Fruit fly (Drosophila melanogaster) whole organism, pupa: ENCODE measurements around the gene CG12730.

Experiments used
- CG10348 ChIP-seq: fragments of 200-800 bp; sonication (Bioruptor generic); IDR thresholded peaks from 2 replicates; pipeline ENCODE4 v1.3.6; 2022; ENCODE audit warnings: missing biosample characterization, missing genetic modification characterization
- CG12605 ChIP-seq: fragments of 200-800 bp; sonication (Bioruptor generic); IDR thresholded peaks from 2 replicates; pipeline ENCODE4 v1.3.6; 2022; ENCODE audit warnings: missing biosample characterization, missing genetic modification characterization
- CG13204 ChIP-seq: fragments of 200-800 bp; sonication (Bioruptor generic); optimal IDR thresholded peaks from 2 replicates; lab custom pipeline; 2018; ENCODE audit warnings: missing biosample characterization, mild to moderate bottlenecking, missing genetic modification characterization, moderate library complexity
- CG14655 ChIP-seq: fragments of 200-800 bp; sonication (Bioruptor generic); optimal IDR thresholded peaks from 3 replicates; lab custom pipeline; 2017; ENCODE audit warnings: mild to moderate bottlenecking, missing biosample characterization, missing genetic modification reagents, missing genetic modification characterization
- CG15710 ChIP-seq: fragments of 200-800 bp; sonication (Bioruptor generic); optimal IDR thresholded peaks from 2 replicates; lab custom pipeline; 2018; ENCODE audit warnings: missing biosample characterization, mild to moderate bottlenecking, missing genetic modification characterization, moderate library complexity
- CG17806 ChIP-seq: fragments of 200-800 bp; sonication (Bioruptor generic); optimal IDR thresholded peaks from 2 replicates; lab custom pipeline; 2018; ENCODE audit warnings: missing biosample characterization, mild to moderate bottlenecking, missing genetic modification characterization, moderate library complexity
- CG32121 ChIP-seq: fragments of 200-800 bp; sonication (Bioruptor generic); IDR thresholded peaks from 2 replicates; pipeline ENCODE4 v1.3.6; 2022; ENCODE audit warnings: missing biosample characterization, missing genetic modification characterization
- CG4496 ChIP-seq: fragments of 200-800 bp; sonication (Bioruptor generic); IDR thresholded peaks from 3 replicates; pipeline ENCODE4 v1.3.6; 2022; ENCODE audit warnings: missing biosample characterization, missing genetic modification characterization
- CG8301 ChIP-seq: fragments of 200-800 bp; sonication (Bioruptor generic); optimal IDR thresholded peaks from 2 replicates; lab custom pipeline; 2018; ENCODE audit warnings: missing biosample characterization, mild to moderate bottlenecking, missing genetic modification characterization
- CG9948 ChIP-seq: fragments of 200-800 bp; sonication (Bioruptor generic); optimal IDR thresholded peaks from 2 replicates; lab custom pipeline; 2018; ENCODE audit warnings: missing biosample characterization, mild to moderate bottlenecking, missing genetic modification characterization, moderate library complexity
- EcR ChIP-seq: fragments of 200-800 bp; sonication (Bioruptor generic); optimal IDR thresholded peaks from 3 replicates; lab custom pipeline; 2019; ENCODE audit warnings: missing biosample characterization, missing genetic modification characterization, mild to moderate bottlenecking, moderate library complexity, missing genetic modification reagents
- Ets98B ChIP-seq: fragments of 200-800 bp; sonication (Bioruptor generic); IDR thresholded peaks from 2 replicates; pipeline ENCODE4 v1.3.6; 2022; ENCODE audit warnings: missing biosample characterization, missing genetic modification characterization
- Pif1A ChIP-seq: fragments of 200-800 bp; sonication (Bioruptor generic); optimal IDR thresholded peaks from 3 replicates; lab custom pipeline; 2016; ENCODE audit warnings: missing biosample characterization, missing genetic modification characterization
- Snoo ChIP-seq: fragments of 200-800 bp; sonication (Bioruptor generic); optimal IDR thresholded peaks from 3 replicates; lab custom pipeline; 2017; ENCODE audit warnings: missing biosample characterization, mild to moderate bottlenecking, missing genetic modification characterization, inconsistent platforms
- fd96Ca ChIP-seq: fragments of 200-800 bp; sonication (Bioruptor generic); IDR thresholded peaks from 3 replicates; pipeline ENCODE4 v1.3.6; 2022; ENCODE audit warnings: missing biosample characterization, missing genetic modification characterization
- gl ChIP-seq: fragments of 200-800 bp; sonication (Bioruptor generic); optimal IDR thresholded peaks from 2 replicates; lab custom pipeline; 2018; ENCODE audit warnings: missing biosample characterization, mild to moderate bottlenecking, missing genetic modification characterization
- rn ChIP-seq: fragments of 200-800 bp; sonication (Bioruptor generic); IDR thresholded peaks from 2 replicates; pipeline ENCODE4 v1.3.6; 2022; ENCODE audit warnings: missing biosample characterization, missing genetic modification characterization

The CG12730 gene

DNA sequence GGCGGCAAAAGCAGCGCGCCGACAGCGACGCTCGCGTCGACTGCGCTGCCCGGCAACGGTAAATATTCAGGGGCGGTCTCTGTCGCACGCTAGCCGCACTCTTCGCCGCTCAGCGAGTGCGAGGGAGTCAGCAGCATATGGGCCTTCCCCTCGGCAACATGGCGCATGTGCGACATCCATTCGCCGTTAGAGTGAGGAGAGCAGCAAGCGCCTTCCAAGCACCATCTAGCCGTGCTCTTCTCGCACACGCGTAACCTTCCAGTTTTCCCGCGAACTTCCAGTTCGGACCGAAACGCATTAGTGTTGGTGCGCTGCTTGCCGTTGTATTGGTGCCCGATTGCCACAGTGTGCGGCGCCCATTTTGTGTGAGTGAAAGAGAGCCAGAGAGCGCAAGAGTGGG lies 44.1 kb downstream of the CG12730 start:
- TF ChIP-seq CG4496 (GFP tag; lab: Robert Waterston, UW) (0 out of 3 replicates have a peak, but pooled peaks have one; percentile 38), gl (tag; lab: Kevin White, UChicago) (no peak)

- TF ChIP-seq CG32121 (GFP tag; lab: Robert Waterston, UW) = no peak
- no peak for TF ChIP-seq EcR
- no peak for TF ChIP-seq Snoo (tag; lab: Kevin White, UChicago)
- TF ChIP-seq CG13204 = no peak
- TF ChIP-seq fd96Ca (GFP tag; lab: Robert Waterston, UW) = no peak
- TF ChIP-seq CG12605 (GFP tag; lab: Robert Waterston, UW) = no peak
- TF ChIP-seq CG15710 = no peak
- no peak for TF ChIP-seq Ets98B
- no peak for TF ChIP-seq Pif1A (GFP tag; lab: Kevin White, UChicago)
- no peak for TF ChIP-seq CG17806 (tag; lab: Kevin White, UChicago)
- TF ChIP-seq CG8301 (tag; lab: Kevin White, UChicago) = no peak
- no peak for TF ChIP-seq CG14655
- no peak for TF ChIP-seq CG9948 (tag; lab: Kevin White, UChicago)
- TF ChIP-seq CG10348 (GFP tag; lab: Robert Waterston, UW) = no peak
- no peak for TF ChIP-seq rn (GFP tag; lab: Robert Waterston, UW)
- TF ChIP-seq, all 21 proteins: peak for 0
Observed at dm6 chrX:5563396-5563795, 47.0 kb downstream of the CG12730 start.

DNA sequence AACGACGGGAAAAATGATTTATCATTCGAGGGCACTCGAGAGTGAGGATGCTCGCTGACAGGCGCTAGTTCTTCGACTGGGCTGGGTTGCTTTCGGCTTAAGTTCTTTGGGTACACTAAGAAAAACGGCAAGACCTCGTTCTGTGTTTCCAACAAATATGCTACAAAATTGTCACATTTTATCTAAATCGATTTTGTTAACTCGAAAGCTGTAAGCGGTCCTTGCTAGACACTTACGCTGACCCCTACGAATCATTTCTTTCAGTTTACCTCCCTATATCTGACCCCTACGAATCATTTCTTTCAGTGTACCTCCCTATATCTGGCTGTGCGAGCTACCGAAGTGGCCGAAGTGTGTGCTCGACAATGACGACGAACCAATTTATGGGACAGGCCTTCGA lies 47.5 kb downstream of the CG12730 start:
- TF ChIP-seq EcR = no peak
- no peak for TF ChIP-seq Pif1A (GFP tag; lab: Kevin White, UChicago)
